Worm (Caenorhabditis elegans) whole organism, midembryonic: ENCODE data around the gene srt-44.
A peak's percentile ranks its signal among the peaks of the same experiment; 100 is the strongest.
"Not testable (repeated sequence)": the region's sequence is repeated elsewhere in the genome, so short reads cannot be mapped to it uniquely, and the experiment has no call there.

Source experiments
- cog-1 ChIP-seq: sonication (generic microtip); optimal IDR thresholded peaks from 2 replicates; lab custom pipeline; 2016; ENCODE audit warnings: missing genetic modification characterization, missing compliant biosample characterization
- klf-2 ChIP-seq: fragments of 200-800 bp; sonication (Bioruptor generic); conservative IDR thresholded peaks from 2 replicates; pipeline ENCODE4 v1.3.6; 2022; ENCODE audit warnings: missing genetic modification reagents, missing genetic modification characterization, missing compliant biosample characterization
- med-1 ChIP-seq: sonication (generic microtip); optimal IDR thresholded peaks from 2 replicates; lab custom pipeline; 2017; ENCODE audit warnings: missing genetic modification characterization, mild to moderate bottlenecking, missing compliant biosample characterization, antibody characterized with exemption, missing genetic modification reagents; ENCODE audit not compliant: insufficient read depth
- tab-1 ChIP-seq: fragments of 200-800 bp; sonication (Bioruptor generic); IDR thresholded peaks from 2 replicates; pipeline ENCODE4 v1.3.6; 2022; ENCODE audit warnings: missing genetic modification characterization, missing compliant biosample characterization
- ztf-29 ChIP-seq: fragments of 200-800 bp; sonication (Bioruptor generic); IDR thresholded peaks from 2 replicates; pipeline ENCODE4 v1.3.6; 2022; ENCODE audit warnings: missing genetic modification reagents, missing genetic modification characterization, missing compliant biosample characterization

DNA sequence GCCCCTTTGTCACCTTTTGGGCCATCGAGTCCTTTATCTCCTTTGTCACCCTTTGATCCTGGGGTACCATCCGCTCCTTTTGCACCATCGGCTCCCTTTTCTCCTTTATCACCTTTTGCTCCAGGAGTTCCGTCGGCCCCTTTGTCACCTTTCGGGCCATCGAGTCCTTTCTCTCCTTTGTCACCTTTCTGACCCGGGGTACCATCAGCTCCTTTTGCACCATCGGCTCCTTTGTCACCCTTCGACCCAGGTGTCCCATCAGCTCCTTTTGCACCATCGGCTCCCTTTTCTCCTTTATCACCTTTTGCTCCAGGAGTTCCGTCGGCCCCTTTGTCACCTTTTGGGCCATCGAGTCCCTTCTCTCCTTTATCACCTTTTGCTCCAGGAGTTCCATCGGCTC is 26.8 kb downstream of the srt-44 start:
- not testable (repeated sequence) for TF ChIP-seq cog-1 (tag; lab: Kevin White, UChicago); tab-1; ztf-29; med-1
- peak; percentile 67; the same call in 1 of the 2 replicates for TF ChIP-seq klf-2 (GFP tag; lab: Robert Waterston, UW)
